Fruit fly (Drosophila melanogaster) S2 (cell line): ENCODE data around the gene p38c.

ENCODE experiments used
- CG8478 ChIP-seq: fragments of >200 bp; optimal IDR thresholded peaks from 2 replicates; lab custom pipeline; 2018
- CTCF ChIP-seq, 2 experiments: fragments of >200 bp; optimal IDR thresholded peaks; 2 replicates each; lab custom pipeline; 2018

Gene p38c

dm6 chr3R:24150103-24150502, at the start of gene p38c:
Gene p38c, minus strand, starts transcription at chr3R:24150203.
- TF ChIP-seq CTCF (optimal IDR thresholded peaks at IDR 0.05; lab: Kevin White, UChicago) = no peak

- TF ChIP-seq CG8478 (lab: Kevin White, UChicago) (no peak), CTCF (optimal IDR thresholded peaks at IDR 0.05; lab: Kevin White, UChicago) (no peak)
Observed at dm6 chr3R:24193373-24193879, 43.4 kb upstream of the p38c start, which contains the start of the genes SMC6 and CG6204. Gene SMC6, minus strand, starts transcription at chr3R:24193423. Gene CG6204, plus strand, starts transcription at chr3R:24193832.

dm6 chr3R:24188619-24189018, 38.6 kb upstream of the p38c start, which contains the start of gene CG5515:
Gene CG5515, minus strand, starts transcription at chr3R:24188896.
- TF ChIP-seq CG8478 (lab: Kevin White, UChicago) = no peak
- TF ChIP-seq CTCF (optimal IDR thresholded peaks at IDR 0.05; lab: Kevin White, UChicago) = no peak

dm6 chr3R:24186188-24186587, 36.2 kb upstream of the p38c start, which contains the start of gene mora:
Gene mora, plus strand, starts transcription at chr3R:24186359.
- TF ChIP-seq CTCF (optimal IDR thresholded peaks at IDR 0.05; lab: Kevin White, UChicago) (no peak), CG8478 (lab: Kevin White, UChicago) (no peak)

dm6 chr3R:24172379-24172778, 22.4 kb upstream of the p38c start, which contains the start of gene CG13606:
Gene CG13606, plus strand, starts transcription at chr3R:24172628.
- TF ChIP-seq CG8478 (lab: Kevin White, UChicago) (no peak), CTCF (optimal IDR thresholded peaks at IDR 0.05; lab: Kevin White, UChicago) (no peak)

- TF ChIP-seq CTCF (optimal IDR thresholded peaks at IDR 0.05; lab: Kevin White, UChicago) (peak in 1 of 2 experiments; percentile 14), CG8478 (lab: Kevin White, UChicago) (no peak)
Observed at dm6 chr3R:24169362-24169761, 19.4 kb upstream of the p38c start, which contains the start of gene CG5510. Gene CG5510, minus strand, starts transcription at chr3R:24169562.

- TF ChIP-seq CG8478 (lab: Kevin White, UChicago) = no peak
- TF ChIP-seq CTCF (optimal IDR thresholded peaks at IDR 0.05; lab: Kevin White, UChicago) = no peak
Observed at dm6 chr3R:24163556-24164022, 13.6 kb upstream of the p38c start, which contains the start of gene Apc2. Gene Apc2, plus strand, starts transcription at chr3R:24163966.

dm6 chr3R:24162774-24163555, 13.0 kb upstream of the p38c start, which contains the start of gene mRpS24:
Gene mRpS24, minus strand, starts transcription at chr3R:24163545.
- TF ChIP-seq CG8478 (lab: Kevin White, UChicago) = no peak
- TF ChIP-seq CTCF (optimal IDR thresholded peaks at IDR 0.05; lab: Kevin White, UChicago) = no peak

- TF ChIP-seq CG8478 (lab: Kevin White, UChicago) (no peak), CTCF (optimal IDR thresholded peaks at IDR 0.05; lab: Kevin White, UChicago) (no peak)
Observed at dm6 chr3R:24161173-24161811, 11.3 kb upstream of the p38c start, which contains the start of the genes Myo95E and TBC1d7. Gene Myo95E, minus strand, starts transcription at chr3R:24161498. Gene TBC1d7, plus strand, starts transcription at chr3R:24161727.

- TF ChIP-seq CTCF (optimal IDR thresholded peaks at IDR 0.05; lab: Kevin White, UChicago) = no peak
- no peak for TF ChIP-seq CG8478 (lab: Kevin White, UChicago)
Observed at dm6 chr3R:24151924-24152809, 2.2 kb upstream of the p38c start, which contains the start of the genes p38a and CG6178. Gene p38a, minus strand, starts transcription at chr3R:24152321. Gene CG6178, plus strand, starts transcription at chr3R:24152347.

- TF ChIP-seq CTCF (optimal IDR thresholded peaks at IDR 0.05; lab: Kevin White, UChicago) (no peak), CG8478 (lab: Kevin White, UChicago) (no peak)
Observed at dm6 chr3R:24148838-24149237, 1.2 kb downstream of the p38c start, which contains the start of gene Slimp. Gene Slimp, minus strand, starts transcription at chr3R:24148967.

dm6 chr3R:24144542-24144941, 5.5 kb downstream of the p38c start:
- no peak for TF ChIP-seq CTCF (optimal IDR thresholded peaks at IDR 0.05; lab: Kevin White, UChicago)
- no peak for TF ChIP-seq CG8478 (lab: Kevin White, UChicago)

dm6 chr3R:24143779-24144178, 6.2 kb downstream of the p38c start:
- TF ChIP-seq CG8478 (lab: Kevin White, UChicago) (no peak), CTCF (optimal IDR thresholded peaks at IDR 0.05; lab: Kevin White, UChicago) (no peak)
